Fruit fly (Drosophila melanogaster): ENCODE results near the gene Taf3.
A peak's percentile ranks its signal among the peaks of the same experiment; 100 is the strongest.

Gene Taf3

dm6 chr4:482659-483134 is 16.1 kb upstream of the Taf3 start (continued):
- TF ChIP-seq repo (GFP tag; optimal IDR thresholded peaks at IDR 0.05) (no peak), Lhr (GFP tag; optimal IDR thresholded peaks at IDR 0.05) (peak; percentile 39), CG4328 (GFP tag; optimal IDR thresholded peaks at IDR 0.05) (peak; percentile 35), CG1024 (GFP tag; IDR thresholded peaks at IDR 0.05) (peak; percentile 86), CG15011 (GFP tag; optimal IDR thresholded peaks at IDR 0.05) (no peak), Aef1 (GFP tag; IDR thresholded peaks at IDR 0.05) (no peak), nerfin-1 (tag; optimal IDR thresholded peaks at IDR 0.05) (peak; percentile 20), CG2116 (GFP tag; optimal IDR thresholded peaks at IDR 0.05) (peak; percentile 26), CG31441 (GFP tag; IDR thresholded peaks at IDR 0.05) (no peak), CG8089 (GFP tag; optimal IDR thresholded peaks at IDR 0.05) (peak; percentile 32), mam (GFP tag; optimal IDR thresholded peaks at IDR 0.05) (peak; percentile 6), phol (tag; optimal IDR thresholded peaks at IDR 0.05) (peak; percentile 10), Ptx1 (GFP tag; IDR thresholded peaks at IDR 0.05) (no peak), gem (tag; optimal IDR thresholded peaks at IDR 0.05) (peak; percentile 5), stc (GFP tag; IDR thresholded peaks at IDR 0.05) (no peak), shn (GFP tag; optimal IDR thresholded peaks at IDR 0.05) (no peak), HLH4C (GFP tag; IDR thresholded peaks at IDR 0.05; ENCODE audit: partially characterized antibody) (no peak), Xrp1 (GFP tag; IDR thresholded peaks at IDR 0.05) (0 out of 2 replicates have a peak, but pooled peaks have one; percentile 7), Atf-2 (GFP tag; optimal IDR thresholded peaks at IDR 0.05) (peak; percentile 34), wor (GFP tag; IDR thresholded peaks at IDR 0.05) (no peak), CG2120 (GFP tag; optimal IDR thresholded peaks at IDR 0.05) (peak; percentile 28), CG3281 (GFP tag; optimal IDR thresholded peaks at IDR 0.05) (no peak), sob (GFP tag; IDR thresholded peaks at IDR 0.05) (0 out of 2 replicates have a peak, but pooled peaks have one; percentile 39), CoRest (tag; optimal IDR thresholded peaks at IDR 0.05) (peak; percentile 43), B-H2 (GFP tag; optimal IDR thresholded peaks at IDR 0.05) (peak; percentile 23), pzg (GFP tag; optimal IDR thresholded peaks at IDR 0.05) (peak; percentile 37), CG12659 (GFP tag; optimal IDR thresholded peaks at IDR 0.05) (peak; percentile 37), CG8290 (GFP tag; optimal IDR thresholded peaks at IDR 0.05) (peak; percentile 63), CG8290 (tag; optimal IDR thresholded peaks at IDR 0.05) (peak; percentile 68 to 69), CG12769 (tag; optimal IDR thresholded peaks at IDR 0.05) (peak; percentile 15), Deaf1 (tag; optimal IDR thresholded peaks at IDR 0.05) (no peak), ssp (GFP tag; IDR thresholded peaks at IDR 0.05) (peak; percentile 85), CG10321 (GFP tag; IDR thresholded peaks at IDR 0.05) (no peak), CG15479 (GFP tag; optimal IDR thresholded peaks at IDR 0.05) (peak; percentile 6), YL-1 (GFP tag; optimal IDR thresholded peaks at IDR 0.05) (peak; percentile 21), H2.0 (GFP tag; IDR thresholded peaks at IDR 0.05) (no peak), CG10462 (GFP tag; optimal IDR thresholded peaks at IDR 0.05) (no peak), CG3995 (GFP tag; optimal IDR thresholded peaks at IDR 0.05) (peak; percentile 50), CG13424 (tag; optimal IDR thresholded peaks at IDR 0.05) (peak; percentile 6), Poxn (GFP tag; IDR thresholded peaks at IDR 0.05) (no peak), Scr (GFP tag; IDR thresholded peaks at IDR 0.05; ENCODE audit: partially characterized antibody) (0 out of 2 replicates have a peak, but pooled peaks have one; percentile 11), Sry-δ (GFP tag; optimal IDR thresholded peaks at IDR 0.05) (peak; percentile 33), Ets97D (GFP tag; optimal IDR thresholded peaks at IDR 0.05) (no peak), CG8944 (GFP tag; optimal IDR thresholded peaks at IDR 0.05) (no peak), CG2199 (GFP tag; IDR thresholded peaks at IDR 0.05) (peak; percentile 92), HmgZ (tag; optimal IDR thresholded peaks at IDR 0.05) (peak; percentile 52), CG17802 (tag; optimal IDR thresholded peaks at IDR 0.05) (peak; percentile 98), sens (GFP tag) (peak; percentile 86), CG10431 (GFP tag; optimal IDR thresholded peaks at IDR 0.05) (peak; percentile 69), CG3163 (GFP tag; optimal IDR thresholded peaks at IDR 0.05) (peak; percentile 3)
